Worm (Caenorhabditis elegans): ENCODE results near the gene tnt-2.

tnt-2 gene

ce11 chrX:8723127-8723600 lies at the start of gene tnt-2:
Gene tnt-2, minus strand, starts transcription at chrX:8723550.
- no peak for TF ChIP-seq unc-62 (GFP tag; optimal IDR thresholded peaks at IDR 0.05)

ce11 chrX:8770316-8770715 lies 47.0 kb upstream of the tnt-2 start:
- no peak for TF ChIP-seq unc-62 (GFP tag; optimal IDR thresholded peaks at IDR 0.05)

- no peak for TF ChIP-seq unc-62 (GFP tag; optimal IDR thresholded peaks at IDR 0.05)
Observed at ce11 chrX:8764044-8764443, 40.7 kb upstream of the tnt-2 start.

ce11 chrX:8763607-8764006 lies 40.3 kb upstream of the tnt-2 start, which contains the start of gene zig-12:
Gene zig-12, plus strand, starts transcription at chrX:8763907.
- TF ChIP-seq unc-62 (GFP tag; optimal IDR thresholded peaks at IDR 0.05), result no peak

- no peak for TF ChIP-seq unc-62 (GFP tag; optimal IDR thresholded peaks at IDR 0.05)
Observed at ce11 chrX:8762927-8763326, 39.6 kb upstream of the tnt-2 start.

ce11 chrX:8761497-8761896 lies 38.1 kb upstream of the tnt-2 start, which contains the start of gene M02D8.5:
Gene M02D8.5, minus strand, starts transcription at chrX:8761597.
- TF ChIP-seq unc-62 (GFP tag; optimal IDR thresholded peaks at IDR 0.05), result no peak

- TF ChIP-seq unc-62 (GFP tag; optimal IDR thresholded peaks at IDR 0.05), result no peak
Observed at ce11 chrX:8761060-8761459, 37.7 kb upstream of the tnt-2 start.

- TF ChIP-seq unc-62 (GFP tag; optimal IDR thresholded peaks at IDR 0.05), result no peak
Observed at ce11 chrX:8755987-8756386, 32.6 kb upstream of the tnt-2 start.

ce11 chrX:8754285-8754795 lies 31.0 kb upstream of the tnt-2 start:
- no peak for TF ChIP-seq unc-62 (GFP tag; optimal IDR thresholded peaks at IDR 0.05)

- no peak for TF ChIP-seq unc-62 (GFP tag; optimal IDR thresholded peaks at IDR 0.05)
Observed at ce11 chrX:8752546-8752945, 29.2 kb upstream of the tnt-2 start.

ce11 chrX:8750660-8751059 lies 27.3 kb upstream of the tnt-2 start, which contains the start of gene asns-2:
Gene asns-2, minus strand, starts transcription at chrX:8750941.
- no peak for TF ChIP-seq unc-62 (GFP tag; optimal IDR thresholded peaks at IDR 0.05)

- TF ChIP-seq unc-62 (GFP tag; optimal IDR thresholded peaks at IDR 0.05), result no peak
Observed at ce11 chrX:8750209-8750608, 26.9 kb upstream of the tnt-2 start.

- no peak for TF ChIP-seq unc-62 (GFP tag; optimal IDR thresholded peaks at IDR 0.05)
Observed at ce11 chrX:8745524-8745923, 22.2 kb upstream of the tnt-2 start.

ce11 chrX:8744192-8744985 lies 21.0 kb upstream of the tnt-2 start:
- no peak for TF ChIP-seq unc-62 (GFP tag; optimal IDR thresholded peaks at IDR 0.05)

- TF ChIP-seq unc-62 (GFP tag; optimal IDR thresholded peaks at IDR 0.05), result no peak
Observed at ce11 chrX:8742896-8743295, 19.5 kb upstream of the tnt-2 start, which contains the start of gene M02D8.7. Gene M02D8.7, minus strand, starts transcription at chrX:8742996.

ce11 chrX:8741629-8742170 lies 18.4 kb upstream of the tnt-2 start:
- no peak for TF ChIP-seq unc-62 (GFP tag; optimal IDR thresholded peaks at IDR 0.05)

- TF ChIP-seq unc-62 (GFP tag; optimal IDR thresholded peaks at IDR 0.05), result no peak
Observed at ce11 chrX:8739373-8739772, 16.0 kb upstream of the tnt-2 start, which contains the start of gene M02D8.2. Gene M02D8.2, plus strand, starts transcription at chrX:8739673.

All from whole organism, dauer.